Worm (Caenorhabditis elegans) whole organism, early embryonic: ENCODE results near the gene pup-2.

Experiments
- B0310.2 ChIP-seq: sonication (generic microtip); optimal IDR thresholded peaks from 2 replicates; lab custom pipeline; 2016; ENCODE audit warnings: mild to moderate bottlenecking, missing genetic modification characterization, missing compliant biosample characterization
- F13C5.2 ChIP-seq: sonication (generic microtip); optimal IDR thresholded peaks from 2 replicates; lab custom pipeline; 2017; ENCODE audit warnings: mild to moderate bottlenecking, missing genetic modification characterization, inconsistent platforms, missing compliant biosample characterization
- aly-1 ChIP-seq: sonication (generic microtip); optimal IDR thresholded peaks from 2 replicates; lab custom pipeline; 2016; ENCODE audit warnings: missing genetic modification characterization, missing compliant biosample characterization
- ama-1 ChIP-seq: fragments of 150-350 bp; optimal IDR thresholded peaks from 2 replicates; lab custom pipeline; 2014
- ceh-13 ChIP-seq: fragments of 200-800 bp; sonication (Bioruptor generic); optimal IDR thresholded peaks from 2 replicates; lab custom pipeline; 2018; ENCODE audit warnings: mild to moderate bottlenecking, missing genetic modification characterization, missing compliant biosample characterization
- ceh-36 ChIP-seq: sonication (generic microtip); optimal IDR thresholded peaks from 2 replicates; lab custom pipeline; 2016; ENCODE audit warnings: missing genetic modification characterization, inconsistent platforms, missing compliant biosample characterization
- ets-7 ChIP-seq: sonication (generic microtip); optimal IDR thresholded peaks from 2 replicates; lab custom pipeline; 2016; ENCODE audit warnings: missing genotype, missing genetic modification characterization, missing compliant biosample characterization
- flt-1 ChIP-seq: fragments of 200-800 bp; sonication (Bioruptor generic); IDR thresholded peaks from 2 replicates; pipeline ENCODE4 v1.3.6; 2022; ENCODE audit warnings: missing genetic modification characterization, missing compliant biosample characterization
- hmbx-1 ChIP-seq: sonication (generic microtip); optimal IDR thresholded peaks from 2 replicates; lab custom pipeline; 2016; ENCODE audit warnings: mild to moderate bottlenecking, missing genetic modification characterization, missing compliant biosample characterization
- hmg-4 ChIP-seq: fragments of 200-800 bp; sonication (Bioruptor generic); optimal IDR thresholded peaks from 2 replicates; lab custom pipeline; 2018; ENCODE audit warnings: mild to moderate bottlenecking, missing genetic modification characterization, missing compliant biosample characterization
- hnd-1 ChIP-seq: sonication (generic microtip); optimal IDR thresholded peaks from 2 replicates; lab custom pipeline; 2016; ENCODE audit warnings: missing genetic modification characterization, missing compliant biosample characterization
- pes-1 ChIP-seq: fragments of 200-800 bp; sonication (Bioruptor generic); IDR thresholded peaks from 2 replicates; pipeline ENCODE4 v1.3.6; 2022; ENCODE audit warnings: missing genetic modification reagents, missing genetic modification characterization, missing compliant biosample characterization
- scrt-1 ChIP-seq: fragments of 200-800 bp; sonication (Bioruptor generic); IDR thresholded peaks from 2 replicates; pipeline ENCODE4 v1.3.6; 2022; ENCODE audit warnings: missing genetic modification characterization, missing compliant biosample characterization
- sea-1 ChIP-seq: fragments of 200-800 bp; sonication (Bioruptor generic); conservative IDR thresholded peaks from 2 replicates; pipeline ENCODE4 v1.3.6; 2022; ENCODE audit warnings: missing genetic modification characterization, missing compliant biosample characterization
- tbx-11 ChIP-seq: fragments of 200-800 bp; sonication (Bioruptor generic); IDR thresholded peaks from 2 replicates; pipeline ENCODE4 v1.3.6; 2022; ENCODE audit warnings: missing genetic modification characterization, missing compliant biosample characterization
- tbx-37 ChIP-seq: fragments of 200-800 bp; sonication (Bioruptor generic); conservative IDR thresholded peaks from 2 replicates; pipeline ENCODE4 v1.3.6; 2022; ENCODE audit warnings: missing genetic modification reagents, missing genetic modification characterization, missing compliant biosample characterization
- tra-4 ChIP-seq: sonication (generic microtip); optimal IDR thresholded peaks from 2 replicates; lab custom pipeline; 2017; ENCODE audit warnings: missing genetic modification characterization, missing compliant biosample characterization

Gene pup-2

ce11 chrIII:5165745-5166144 lies 20.0 kb upstream of the pup-2 start:
- TF ChIP-seq sea-1 = no peak
- TF ChIP-seq tra-4 (tag; lab: Kevin White, UChicago) = no peak
- TF ChIP-seq ceh-36 (tag; lab: Kevin White, UChicago) = no peak
- TF ChIP-seq tbx-11 (GFP tag; lab: Robert Waterston, UW) = no peak
- TF ChIP-seq aly-1 (tag; lab: Kevin White, UChicago) = no peak
- no peak for TF ChIP-seq ets-7
- TF ChIP-seq hmg-4 (GFP tag; lab: Kevin White, UChicago) = no peak
- no peak for TF ChIP-seq flt-1
- TF ChIP-seq F13C5.2 (tag; lab: Kevin White, UChicago) = no peak
- no peak for TF ChIP-seq ama-1 (lab: Kevin White, UChicago)
- no peak for TF ChIP-seq hnd-1 (tag; lab: Kevin White, UChicago)
- TF ChIP-seq scrt-1 (GFP tag; lab: Robert Waterston, UW) = no peak

ce11 chrIII:5169699-5170098 lies 16.0 kb upstream of the pup-2 start, which contains the start of gene ulp-1:
ulp-1 (minus strand) TSS chrIII:5169799.
- TF ChIP-seq ceh-36 (tag; lab: Kevin White, UChicago) (no peak), pes-1 (no peak), F13C5.2 (tag; lab: Kevin White, UChicago) (no peak), hmg-4 (GFP tag; lab: Kevin White, UChicago) (no peak), flt-1 (no peak), ets-7 (no peak), hnd-1 (tag; lab: Kevin White, UChicago) (no peak), aly-1 (tag; lab: Kevin White, UChicago) (no peak), B0310.2 (no peak)

ce11 chrIII:5171945-5172344 lies 13.8 kb upstream of the pup-2 start, which contains the start of gene prp-19:
prp-19 (minus strand) TSS chrIII:5172045.
- no peak for TF ChIP-seq B0310.2
- no peak for TF ChIP-seq ets-7
- no peak for TF ChIP-seq tbx-11 (GFP tag; lab: Robert Waterston, UW)
- TF ChIP-seq ceh-36 (tag; lab: Kevin White, UChicago) = no peak
- no peak for TF ChIP-seq hnd-1 (tag; lab: Kevin White, UChicago)
- TF ChIP-seq aly-1 (tag; lab: Kevin White, UChicago) = no peak
- TF ChIP-seq ama-1 (lab: Kevin White, UChicago) = no peak
- no peak for TF ChIP-seq tra-4 (tag; lab: Kevin White, UChicago)

- peak; percentile 16 for TF ChIP-seq aly-1 (tag; lab: Kevin White, UChicago)
- peak; percentile 82 for TF ChIP-seq ets-7
- peak; percentile 81 for TF ChIP-seq sea-1
- peak; percentile 13 for TF ChIP-seq ceh-36 (tag; lab: Kevin White, UChicago)
- TF ChIP-seq F13C5.2 (tag; lab: Kevin White, UChicago) = peak; percentile 50
- TF ChIP-seq ama-1 (lab: Kevin White, UChicago) = no peak
- TF ChIP-seq B0310.2 = peak; percentile 26
- TF ChIP-seq pes-1 = peak; percentile 88
- TF ChIP-seq ceh-13 (GFP tag; lab: Kevin White, UChicago) = peak; percentile 10
- TF ChIP-seq tra-4 (tag; lab: Kevin White, UChicago) = no peak
- TF ChIP-seq hnd-1 (tag; lab: Kevin White, UChicago) = peak; percentile 33
- TF ChIP-seq flt-1 = peak; percentile 75
- TF ChIP-seq tbx-37 (GFP tag; lab: Robert Waterston, UW) = peak; percentile 93
- no peak for TF ChIP-seq hmbx-1
- peak; percentile 60; the same call in 1 of the 2 replicates for TF ChIP-seq scrt-1 (GFP tag; lab: Robert Waterston, UW)
- peak; percentile 53 for TF ChIP-seq hmg-4 (GFP tag; lab: Kevin White, UChicago)
- TF ChIP-seq tbx-11 (GFP tag; lab: Robert Waterston, UW) = peak; percentile 68; the same call in 1 of the 2 replicates
These were observed 13.2 kb upstream of the pup-2 start, which contains the start of gene K10D2.5 for ce11 chrIII:5172470-5172869. K10D2.5 (plus strand) TSS chrIII:5172720.

- no peak for TF ChIP-seq tbx-11 (GFP tag; lab: Robert Waterston, UW)
- TF ChIP-seq ceh-13 (GFP tag; lab: Kevin White, UChicago) = no peak
These were observed 12.6 kb upstream of the pup-2 start, which contains the start of gene emb-1 for ce11 chrIII:5173139-5173538. emb-1 (plus strand) TSS chrIII:5173439.

ce11 chrIII:5173622-5174021 lies 12.1 kb upstream of the pup-2 start, which contains the start of gene cid-1:
cid-1 (plus strand) TSS chrIII:5173922.
- no peak for TF ChIP-seq tbx-11 (GFP tag; lab: Robert Waterston, UW)
- TF ChIP-seq pes-1 = no peak
- no peak for TF ChIP-seq ceh-36 (tag; lab: Kevin White, UChicago)
- TF ChIP-seq hmg-4 (GFP tag; lab: Kevin White, UChicago) = no peak
- TF ChIP-seq tra-4 (tag; lab: Kevin White, UChicago) = no peak
- TF ChIP-seq hmbx-1 = no peak
- TF ChIP-seq tbx-37 (GFP tag; lab: Robert Waterston, UW) = no peak
- no peak for TF ChIP-seq aly-1 (tag; lab: Kevin White, UChicago)
- no peak for TF ChIP-seq ceh-13 (GFP tag; lab: Kevin White, UChicago)
- TF ChIP-seq ets-7 = no peak
- TF ChIP-seq ama-1 (lab: Kevin White, UChicago) = no peak
- TF ChIP-seq flt-1 = no peak
- TF ChIP-seq hnd-1 (tag; lab: Kevin White, UChicago) = no peak
- no peak for TF ChIP-seq F13C5.2 (tag; lab: Kevin White, UChicago)
- no peak for TF ChIP-seq scrt-1 (GFP tag; lab: Robert Waterston, UW)
- no peak for TF ChIP-seq sea-1

- TF ChIP-seq scrt-1 (GFP tag; lab: Robert Waterston, UW) (no peak), F13C5.2 (tag; lab: Kevin White, UChicago) (no peak), sea-1 (no peak), ets-7 (no peak), tbx-37 (GFP tag; lab: Robert Waterston, UW) (no peak), hmbx-1 (no peak), ceh-36 (tag; lab: Kevin White, UChicago) (no peak), hmg-4 (GFP tag; lab: Kevin White, UChicago) (no peak), ama-1 (lab: Kevin White, UChicago) (no peak), flt-1 (no peak), tra-4 (tag; lab: Kevin White, UChicago) (no peak), aly-1 (tag; lab: Kevin White, UChicago) (no peak), pes-1 (no peak), tbx-11 (GFP tag; lab: Robert Waterston, UW) (no peak), ceh-13 (GFP tag; lab: Kevin White, UChicago) (no peak)
These were observed 6.6 kb upstream of the pup-2 start for ce11 chrIII:5179166-5179565.
